Worm (Caenorhabditis elegans) whole organism, L1 larva: Measurements from ENCODE around the gene nspc-18.
A peak's percentile ranks its signal among the peaks of the same experiment; 100 is the strongest.

Source experiments
- C04F5.9 ChIP-seq: sonication (generic microtip); optimal IDR thresholded peaks from 2 replicates; lab custom pipeline; 2016; ENCODE audit warnings: missing genetic modification characterization, missing compliant biosample characterization
- C16A3.4 ChIP-seq: fragments of 150-350 bp; optimal IDR thresholded peaks from 2 replicates; lab custom pipeline; 2014; ENCODE audit warnings: missing biosample characterization, missing genetic modification characterization
- C34B4.2 ChIP-seq: sonication (generic microtip); optimal IDR thresholded peaks from 2 replicates; lab custom pipeline; 2017; ENCODE audit warnings: mild to moderate bottlenecking, missing genetic modification characterization, missing compliant biosample characterization
- F16B12.6 ChIP-seq: fragments of 150-350 bp; optimal IDR thresholded peaks from 2 replicates; lab custom pipeline; 2014; ENCODE audit warnings: missing biosample characterization, missing genetic modification characterization
- Y116A8C.19 ChIP-seq: sonication (generic microtip); optimal IDR thresholded peaks from 2 replicates; lab custom pipeline; 2016; ENCODE audit warnings: missing compliant biosample characterization, missing genetic modification characterization, borderline replicate concordance
- aha-1 ChIP-seq: fragments of 150-350 bp; optimal IDR thresholded peaks from 2 replicates; lab custom pipeline; 2014; ENCODE audit warnings: missing biosample characterization, missing genetic modification characterization
- ama-1 ChIP-seq: fragments of 150-350 bp; optimal IDR thresholded peaks from 2 replicates; lab custom pipeline; 2014
- ceh-8 ChIP-seq: fragments of 200-800 bp; sonication (Bioruptor generic); optimal IDR thresholded peaks from 2 replicates; lab custom pipeline; 2018; ENCODE audit warnings: mild to moderate bottlenecking, missing genetic modification characterization, moderate library complexity, missing compliant biosample characterization
- ceh-82 ChIP-seq, 3 experiments: fragments of 150-350 bp in 1 of 3; sonication (generic microtip) in 2 of 3; optimal IDR thresholded peaks; 2 replicates each; lab custom pipeline; 2014 to 2017; ENCODE audit warnings: missing biosample characterization in 3 of 3, missing genetic modification characterization in 3 of 3
- ceh-90 ChIP-seq: sonication (generic microtip); optimal IDR thresholded peaks from 2 replicates; lab custom pipeline; 2016; ENCODE audit warnings: missing genetic modification characterization, missing compliant biosample characterization
- dsc-1 ChIP-seq: sonication (generic microtip); optimal IDR thresholded peaks from 2 replicates; lab custom pipeline; 2016; ENCODE audit warnings: mild to moderate bottlenecking, missing genetic modification characterization, missing compliant biosample characterization
- efl-1 ChIP-seq, 4 experiments: fragments of 150-350 bp; optimal IDR thresholded peaks in 3 of 4; peaks in 1 of 4; 1 replicate in 1 of 4; 2 replicates in 3 of 4; lab custom pipeline; 2014; ENCODE audit warnings: missing biosample characterization in 2 of 4, missing genetic modification characterization in 2 of 4, missing genetic modification reagents in 2 of 4
- efl-3 ChIP-seq: fragments of 200-800 bp; sonication (Bioruptor generic); optimal IDR thresholded peaks from 2 replicates; lab custom pipeline; 2018; ENCODE audit warnings: mild to moderate bottlenecking, missing genetic modification characterization, missing compliant biosample characterization
- egl-13 ChIP-seq: sonication (generic microtip); optimal IDR thresholded peaks from 2 replicates; lab custom pipeline; 2016; ENCODE audit warnings: missing genotype, missing genetic modification reagents, missing genetic modification characterization, missing compliant biosample characterization
- egl-27 ChIP-seq, 2 experiments: fragments of 150-350 bp in 1 of 2; sonication (generic microtip); optimal IDR thresholded peaks; 3 replicates each; lab custom pipeline; 2017 to 2018; ENCODE audit warnings: missing biosample characterization in 2 of 2, missing genetic modification characterization in 2 of 2, missing genetic modification reagents in 2 of 2
- elt-2 ChIP-seq: sonication (generic microtip); optimal IDR thresholded peaks from 2 replicates; lab custom pipeline; 2016; ENCODE audit warnings: missing genetic modification characterization, mild to moderate bottlenecking, inconsistent platforms, missing compliant biosample characterization, missing genetic modification reagents
- elt-3 ChIP-seq, 6 experiments: fragments of 150-350 bp in 1 of 6; sonication (generic microtip); optimal IDR thresholded peaks; 2 replicates each; lab custom pipeline; 2017 to 2018; ENCODE audit warnings: missing biosample characterization in 6 of 6, missing genetic modification characterization in 6 of 6, inconsistent platforms in 1 of 6
- fkh-10 ChIP-seq: sonication (generic microtip); optimal IDR thresholded peaks from 2 replicates; lab custom pipeline; 2017; ENCODE audit warnings: missing biosample characterization, missing genetic modification reagents, missing genetic modification characterization
- fkh-4 ChIP-seq: sonication (generic microtip); optimal IDR thresholded peaks from 2 replicates; lab custom pipeline; 2016; ENCODE audit warnings: missing compliant biosample characterization, missing genetic modification characterization, borderline replicate concordance
- fos-1 ChIP-seq: fragments of 150-350 bp; optimal IDR thresholded peaks from 2 replicates; lab custom pipeline; 2014; ENCODE audit warnings: missing biosample characterization, missing genetic modification characterization
- grh-1 ChIP-seq: fragments of 200-800 bp; sonication (Bioruptor generic); IDR thresholded peaks from 2 replicates; pipeline ENCODE4 v1.3.6; 2022; ENCODE audit warnings: missing genetic modification reagents, missing genetic modification characterization, missing compliant biosample characterization
- hpl-2 ChIP-seq: fragments of 150-350 bp; optimal IDR thresholded peaks from 2 replicates; lab custom pipeline; 2014; ENCODE audit warnings: missing biosample characterization, missing genetic modification reagents, missing genetic modification characterization
- irx-1 ChIP-seq: sonication (generic microtip); optimal IDR thresholded peaks from 2 replicates; lab custom pipeline; 2016; ENCODE audit warnings: missing genetic modification characterization, missing compliant biosample characterization
- jun-1 ChIP-seq: fragments of 150-350 bp; optimal IDR thresholded peaks from 2 replicates; lab custom pipeline; 2014; ENCODE audit warnings: missing biosample characterization, missing genetic modification reagents, missing genetic modification characterization
- lin-13 ChIP-seq: fragments of 150-350 bp; optimal IDR thresholded peaks from 2 replicates; lab custom pipeline; 2014; ENCODE audit warnings: missing biosample characterization, missing genetic modification reagents, missing genetic modification characterization
- lin-14 ChIP-seq: fragments of 200-800 bp; sonication (Bioruptor generic); optimal IDR thresholded peaks from 2 replicates; lab custom pipeline; 2018; ENCODE audit warnings: mild to moderate bottlenecking, missing genetic modification characterization, moderate library complexity, missing compliant biosample characterization
- lin-15B ChIP-seq: fragments of 150-350 bp; sonication (generic microtip); optimal IDR thresholded peaks from 3 replicates; lab custom pipeline; 2014; ENCODE audit warnings: missing biosample characterization, missing genetic modification characterization
- lin-35 ChIP-seq, 2 experiments: fragments of 150-350 bp; optimal IDR thresholded peaks; 2 replicates each; lab custom pipeline; 2014; ENCODE audit warnings: missing biosample characterization in 2 of 2, missing genetic modification characterization in 2 of 2, missing genetic modification reagents in 2 of 2
- lsy-2 ChIP-seq, 2 experiments: fragments of 150-350 bp; optimal IDR thresholded peaks; 2 replicates each; lab custom pipeline; 2014; ENCODE audit warnings: missing biosample characterization in 2 of 2, missing genetic modification characterization in 2 of 2
- mab-9 ChIP-seq: fragments of 200-800 bp; sonication (Bioruptor generic); IDR thresholded peaks from 2 replicates; pipeline ENCODE4 v1.3.6; 2022; ENCODE audit warnings: missing genetic modification reagents, missing genetic modification characterization, missing compliant biosample characterization
- mdl-1 ChIP-seq, 2 experiments: fragments of 150-350 bp; optimal IDR thresholded peaks; 2 replicates each; lab custom pipeline; 2014 to 2017; ENCODE audit warnings: missing biosample characterization in 2 of 2, missing genetic modification characterization in 2 of 2, inconsistent platforms in 1 of 2
- mef-2 ChIP-seq: fragments of 150-350 bp; optimal IDR thresholded peaks from 2 replicates; lab custom pipeline; 2014; ENCODE audit warnings: missing biosample characterization, missing genetic modification characterization
- mep-1 ChIP-seq: fragments of 150-350 bp; optimal IDR thresholded peaks from 2 replicates; lab custom pipeline; 2014; ENCODE audit warnings: missing biosample characterization, missing genetic modification characterization
- nhr-11 ChIP-seq: fragments of 150-350 bp; optimal IDR thresholded peaks from 2 replicates; lab custom pipeline; 2014; ENCODE audit warnings: missing biosample characterization, missing genetic modification characterization
- nhr-19 ChIP-seq: fragments of 200-800 bp; sonication (Bioruptor generic); conservative IDR thresholded peaks from 2 replicates; pipeline ENCODE4 v1.3.6; 2022; ENCODE audit warnings: missing genetic modification characterization, missing compliant biosample characterization
- nhr-237 ChIP-seq: fragments of 150-350 bp; optimal IDR thresholded peaks from 2 replicates; lab custom pipeline; 2014; ENCODE audit warnings: missing biosample characterization, missing genetic modification characterization
- nhr-71 ChIP-seq: sonication (generic microtip); optimal IDR thresholded peaks from 2 replicates; lab custom pipeline; 2016; ENCODE audit warnings: mild to moderate bottlenecking, missing genetic modification characterization, moderate library complexity, missing compliant biosample characterization
- nhr-84 ChIP-seq: sonication (generic microtip); optimal IDR thresholded peaks from 2 replicates; lab custom pipeline; 2017; ENCODE audit warnings: missing biosample characterization, missing genetic modification characterization
- nhr-85 ChIP-seq: sonication (generic microtip); peaks from one replicate; lab custom pipeline; 2016; ENCODE audit warnings: missing genetic modification characterization, inconsistent platforms, missing compliant biosample characterization
- nhr-90 ChIP-seq: sonication (generic microtip); optimal IDR thresholded peaks from 2 replicates; lab custom pipeline; 2016; ENCODE audit warnings: mild to moderate bottlenecking, missing genetic modification characterization, missing compliant biosample characterization; ENCODE audit not compliant: poor library complexity
- pag-3 ChIP-seq: sonication (generic microtip); optimal IDR thresholded peaks from 2 replicates; lab custom pipeline; 2017; ENCODE audit warnings: missing genetic modification characterization, mild to moderate bottlenecking, missing compliant biosample characterization, antibody characterized with exemption, borderline replicate concordance; ENCODE audit not compliant: insufficient read depth
- rnt-1 ChIP-seq: sonication (generic microtip); optimal IDR thresholded peaks from 2 replicates; lab custom pipeline; 2016; ENCODE audit warnings: mild to moderate bottlenecking, missing genetic modification characterization, moderate library complexity, missing compliant biosample characterization
- skn-1 ChIP-seq: fragments of 150-350 bp; optimal IDR thresholded peaks from 2 replicates; lab custom pipeline; 2014; ENCODE audit warnings: missing biosample characterization, missing genetic modification characterization
- snpc-4 ChIP-seq: fragments of 150-350 bp; optimal IDR thresholded peaks from 2 replicates; lab custom pipeline; 2014; ENCODE audit warnings: missing biosample characterization, missing genetic modification characterization
- sox-4 ChIP-seq: sonication (generic microtip); optimal IDR thresholded peaks from 2 replicates; lab custom pipeline; 2016; ENCODE audit warnings: missing genetic modification characterization, missing compliant biosample characterization
- swsn-7 ChIP-seq: sonication (generic microtip); optimal IDR thresholded peaks from 2 replicates; lab custom pipeline; 2016; ENCODE audit warnings: missing genetic modification characterization, missing compliant biosample characterization
- unc-130 ChIP-seq: fragments of 150-350 bp; optimal IDR thresholded peaks from 2 replicates; lab custom pipeline; 2017; ENCODE audit warnings: missing biosample characterization, missing genetic modification characterization, inconsistent platforms
- unc-86 ChIP-seq: sonication (generic microtip); optimal IDR thresholded peaks from 2 replicates; lab custom pipeline; 2016; ENCODE audit warnings: missing genetic modification characterization, missing compliant biosample characterization
- unc-98 ChIP-seq: fragments of 200-800 bp; sonication (Bioruptor generic); IDR thresholded peaks from 2 replicates; pipeline ENCODE4 v1.3.6; 2022; ENCODE audit warnings: missing genetic modification characterization, missing compliant biosample characterization
- vab-15 ChIP-seq: sonication (generic microtip); optimal IDR thresholded peaks from 2 replicates; lab custom pipeline; 2017; ENCODE audit warnings: missing genotype, mild to moderate bottlenecking, missing genetic modification characterization, missing compliant biosample characterization
- zip-4 ChIP-seq: fragments of 200-800 bp; sonication (Bioruptor generic); optimal IDR thresholded peaks from 2 replicates; lab custom pipeline; 2018; ENCODE audit warnings: mild to moderate bottlenecking, missing genetic modification characterization, moderate library complexity, missing compliant biosample characterization
- ztf-4 ChIP-seq: fragments of 150-350 bp; optimal IDR thresholded peaks from 2 replicates; lab custom pipeline; 2014; ENCODE audit warnings: missing biosample characterization, missing genetic modification characterization

The nspc-18 gene

DNA sequence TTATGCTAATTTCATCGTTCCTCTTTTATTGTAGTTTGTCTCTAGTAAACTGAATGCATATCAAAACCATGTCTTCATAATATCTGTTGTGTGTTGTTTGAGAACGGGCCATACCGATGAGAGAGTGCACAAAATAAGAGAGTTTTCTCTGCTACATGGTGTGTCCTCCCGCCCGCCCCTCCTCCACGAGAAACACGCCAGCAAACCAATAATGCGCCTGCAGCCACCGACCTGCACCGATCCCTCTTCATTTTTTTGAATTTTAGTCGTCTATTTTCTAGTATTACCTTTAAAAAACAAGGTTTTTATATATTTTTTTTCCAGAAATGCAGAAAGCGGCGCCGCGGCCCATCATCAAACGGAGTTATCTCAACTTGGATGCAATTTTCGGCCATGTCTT, 47.2 kb downstream of the nspc-18 start, which contains the start of gene gfi-3 (continued):
- TF ChIP-seq unc-86 (tag; lab: Kevin White, UChicago) (peak; percentile 73), nhr-19 (GFP tag; lab: Robert Waterston, UW) (peak; percentile 90), aha-1 (tag; lab: Kevin White, UChicago) (peak; percentile 42), swsn-7 (tag; lab: Kevin White, UChicago) (peak; percentile 93), unc-98 (GFP tag; lab: Robert Waterston, UW) (no peak), elt-2 (tag; lab: Kevin White, UChicago) (peak; percentile 45), nhr-11 (tag; lab: Kevin White, UChicago) (peak; percentile 15), fkh-10 (GFP tag; lab: Kevin White, UChicago) (peak; percentile 6), nhr-71 (peak; percentile 93), irx-1 (tag; lab: Kevin White, UChicago) (peak; percentile 72), grh-1 (GFP tag; lab: Robert Waterston, UW) (peak; percentile 84), hpl-2 (peak; percentile 69), fos-1 (peak; percentile 55), jun-1 (tag; lab: Kevin White, UChicago) (peak; percentile 71), fkh-4 (tag; lab: Kevin White, UChicago) (peak; percentile 17), efl-1 (optimal IDR thresholded peaks at IDR 0.05; lab: Kevin White, UChicago) (peak; percentile 66 to 74), efl-1 (GFP tag; optimal IDR thresholded peaks at IDR 0.05 in 1 of 2; lab: Kevin White, UChicago) (peak; percentile 58 to 97), nhr-85 (tag; lab: Kevin White, UChicago) (peak; percentile 92), efl-3 (no peak), ceh-90 (no peak), lin-15B (tag; lab: Kevin White, UChicago) (peak; percentile 43), egl-13 (tag; lab: Kevin White, UChicago) (no peak), ceh-8 (peak; percentile 7), lin-13 (GFP tag; lab: Kevin White, UChicago) (peak; percentile 85), snpc-4 (peak; percentile 89), lin-35 (GFP tag; optimal IDR thresholded peaks at IDR 0.05; lab: Kevin White, UChicago) (peak; percentile 72 to 86), mep-1 (peak; percentile 75), pag-3 (tag; lab: Kevin White, UChicago) (no peak), nhr-90 (tag; lab: Kevin White, UChicago) (peak; percentile 88), unc-130 (tag; lab: Kevin White, UChicago) (peak; percentile 51), F16B12.6 (tag; lab: Kevin White, UChicago) (peak; percentile 33), ztf-4 (tag; lab: Kevin White, UChicago) (peak; percentile 57), C04F5.9 (no peak), vab-15 (tag; lab: Kevin White, UChicago) (no peak), C34B4.2 (no peak), dsc-1 (tag; lab: Kevin White, UChicago) (peak; percentile 83), lsy-2 (tag; optimal IDR thresholded peaks at IDR 0.05; lab: Kevin White, UChicago) (peak; percentile 79 to 86), skn-1 (tag; lab: Kevin White, UChicago) (peak; percentile 60), C16A3.4 (tag; lab: Kevin White, UChicago) (peak; percentile 76), lin-14 (GFP tag; lab: Kevin White, UChicago) (peak; percentile 94), ceh-82 (tag; optimal IDR thresholded peaks at IDR 0.05; lab: Kevin White, UChicago) (peak; percentile 73 to 80 (median 79)), nhr-237 (no peak), elt-3 (tag; optimal IDR thresholded peaks at IDR 0.05; lab: Kevin White, UChicago) (peak in 3 of 6 experiments; percentile 7 to 74 (median 43)), egl-27 (tag; optimal IDR thresholded peaks at IDR 0.05; lab: Kevin White, UChicago) (no peak), mdl-1 (tag; optimal IDR thresholded peaks at IDR 0.05; lab: Kevin White, UChicago) (peak in 1 of 2 experiments; percentile 63), mef-2 (no peak), zip-4 (GFP tag; lab: Kevin White, UChicago) (peak; percentile 51), sox-4 (tag; lab: Kevin White, UChicago) (peak; percentile 42), rnt-1 (tag; lab: Kevin White, UChicago) (peak; percentile 91), mab-9 (GFP tag; lab: Robert Waterston, UW) (peak; percentile 54; the same call in 1 of the 2 replicates), Y116A8C.19 (tag; lab: Kevin White, UChicago) (no peak), nhr-84 (tag; lab: Kevin White, UChicago) (no peak), ama-1 (lab: Kevin White, UChicago) (no peak)
